Fruit fly (Drosophila melanogaster) whole organism, prepupa: ENCODE data around the gene CG44195.

ENCODE experiments used
- CG11294 ChIP-seq: fragments of 200-800 bp; sonication (Bioruptor generic); IDR thresholded peaks from 2 replicates; pipeline ENCODE4 v1.3.6; 2022; ENCODE audit warnings: missing biosample characterization, missing genetic modification characterization
- CG11762 ChIP-seq: fragments of 200-800 bp; sonication (Bioruptor generic); optimal IDR thresholded peaks from 3 replicates; lab custom pipeline; 2016; ENCODE audit warnings: missing biosample characterization, missing genetic modification characterization; ENCODE audit not compliant: insufficient read depth
- CG15336 ChIP-seq: fragments of 200-800 bp; sonication (Bioruptor generic); IDR thresholded peaks from 2 replicates; pipeline ENCODE4 v1.3.6; 2022; ENCODE audit warnings: missing biosample characterization, missing genetic modification characterization
- CG1621 ChIP-seq: fragments of 200-800 bp; sonication (Bioruptor generic); optimal IDR thresholded peaks from 3 replicates; lab custom pipeline; 2018; ENCODE audit warnings: missing biosample characterization, mild to moderate bottlenecking, missing genetic modification characterization
- CG31627 ChIP-seq: fragments of 200-800 bp; sonication (Bioruptor generic); optimal IDR thresholded peaks from 3 replicates; lab custom pipeline; 2016; ENCODE audit warnings: missing biosample characterization, missing genetic modification characterization
- CG3919 ChIP-seq: fragments of 200-800 bp; sonication (Bioruptor generic); optimal IDR thresholded peaks from 3 replicates; lab custom pipeline; 2016; ENCODE audit warnings: missing biosample characterization, missing genetic modification characterization
- CG4318 ChIP-seq: fragments of 200-800 bp; sonication (Bioruptor generic); optimal IDR thresholded peaks from 3 replicates; lab custom pipeline; 2017; ENCODE audit warnings: missing biosample characterization, mild to moderate bottlenecking, missing genetic modification characterization
- CG6163 ChIP-seq: fragments of 200-800 bp; sonication (Bioruptor generic); IDR thresholded peaks from 3 replicates; pipeline ENCODE4 v1.3.6; 2022; ENCODE audit warnings: missing biosample characterization, missing genetic modification characterization
- CG6276 ChIP-seq: fragments of 200-800 bp; sonication (Bioruptor generic); optimal IDR thresholded peaks from 2 replicates; lab custom pipeline; 2017; ENCODE audit warnings: missing biosample characterization, mild to moderate bottlenecking, missing genetic modification characterization
- CG6808 ChIP-seq: fragments of 200-800 bp; sonication (Bioruptor generic); optimal IDR thresholded peaks from 3 replicates; lab custom pipeline; 2017; ENCODE audit warnings: missing biosample characterization, missing genetic modification characterization, mild to moderate bottlenecking, moderate library complexity, missing genetic modification reagents
- CG6854 ChIP-seq: fragments of 200-800 bp; sonication (Bioruptor generic); optimal IDR thresholded peaks from 2 replicates; lab custom pipeline; 2017; ENCODE audit warnings: missing biosample characterization, mild to moderate bottlenecking, missing genetic modification characterization
- CG8632 ChIP-seq: fragments of 200-800 bp; sonication (Bioruptor generic); optimal IDR thresholded peaks from 3 replicates; lab custom pipeline; 2016; ENCODE audit warnings: missing biosample characterization, missing genetic modification characterization
- CG9139 ChIP-seq: fragments of 200-800 bp; sonication (Bioruptor generic); optimal IDR thresholded peaks from 3 replicates; lab custom pipeline; 2017; ENCODE audit warnings: missing biosample characterization, mild to moderate bottlenecking, missing genetic modification characterization
- Ets21C ChIP-seq: fragments of 200-800 bp; sonication (Bioruptor generic); optimal IDR thresholded peaks from 3 replicates; lab custom pipeline; 2016; ENCODE audit warnings: missing biosample characterization, missing genetic modification characterization
- Hr38 ChIP-seq: sonication (Bioruptor generic); optimal IDR thresholded peaks from 2 replicates; lab custom pipeline; 2016; ENCODE audit warnings: missing biosample characterization, missing genetic modification characterization
- Hr39 ChIP-seq: fragments of 200-800 bp; sonication (Bioruptor generic); optimal IDR thresholded peaks from 2 replicates; lab custom pipeline; 2016; ENCODE audit warnings: missing biosample characterization, missing genetic modification characterization
- Lpt ChIP-seq: fragments of 200-800 bp; sonication (Bioruptor generic); optimal IDR thresholded peaks from 3 replicates; lab custom pipeline; 2016; ENCODE audit warnings: missing biosample characterization, missing genetic modification characterization
- Met ChIP-seq: fragments of 200-800 bp; sonication (Bioruptor generic); optimal IDR thresholded peaks from 3 replicates; lab custom pipeline; 2016; ENCODE audit warnings: missing biosample characterization, missing genetic modification characterization
- Smox ChIP-seq: fragments of 200-800 bp; sonication (Bioruptor generic); optimal IDR thresholded peaks from 3 replicates; lab custom pipeline; 2016; ENCODE audit warnings: missing biosample characterization, missing genetic modification characterization
- Sox14 ChIP-seq: fragments of 200-800 bp; sonication (Bioruptor generic); optimal IDR thresholded peaks from 3 replicates; lab custom pipeline; 2016; ENCODE audit warnings: missing biosample characterization, missing genetic modification characterization
- Sox15 ChIP-seq: fragments of 200-800 bp; sonication (Bioruptor generic); optimal IDR thresholded peaks from 3 replicates; lab custom pipeline; 2016; ENCODE audit warnings: missing biosample characterization, missing genetic modification characterization
- achi ChIP-seq: fragments of 200-800 bp; sonication (Bioruptor generic); optimal IDR thresholded peaks from 3 replicates; lab custom pipeline; 2016; ENCODE audit warnings: missing biosample characterization, missing genetic modification characterization
- acj6 ChIP-seq: fragments of 200-800 bp; sonication (Bioruptor generic); optimal IDR thresholded peaks from 3 replicates; lab custom pipeline; 2016; ENCODE audit warnings: missing biosample characterization, missing genetic modification characterization
- cyc ChIP-seq: fragments of 200-800 bp; sonication (Bioruptor generic); optimal IDR thresholded peaks from 3 replicates; lab custom pipeline; 2016; ENCODE audit warnings: missing biosample characterization, missing genetic modification characterization
- dac ChIP-seq: fragments of 200-800 bp; sonication (Bioruptor generic); optimal IDR thresholded peaks from 2 replicates; lab custom pipeline; 2017; ENCODE audit warnings: missing biosample characterization, mild to moderate bottlenecking, missing genetic modification characterization
- dsx ChIP-seq: fragments of 200-800 bp; optimal IDR thresholded peaks from 3 replicates; lab custom pipeline; 2019; ENCODE audit warnings: missing biosample characterization, mild to moderate bottlenecking, missing genetic modification characterization, moderate library complexity; ENCODE audit not compliant: poor library complexity, severe bottlenecking
- eg ChIP-seq: fragments of 200-800 bp; sonication (Bioruptor generic); IDR thresholded peaks from 3 replicates; pipeline ENCODE4 v1.3.6; 2022; ENCODE audit warnings: missing biosample characterization, missing genetic modification characterization
- esn ChIP-seq: fragments of 200-800 bp; sonication (Bioruptor generic); optimal IDR thresholded peaks from 2 replicates; lab custom pipeline; 2016; ENCODE audit warnings: missing biosample characterization, mild to moderate bottlenecking, missing genetic modification characterization, moderate library complexity
- fd59A ChIP-seq: fragments of 200-800 bp; sonication (Bioruptor generic); optimal IDR thresholded peaks from 2 replicates; lab custom pipeline; 2017; ENCODE audit warnings: missing biosample characterization, mild to moderate bottlenecking, missing genetic modification characterization, missing genetic modification reagents
- fkh ChIP-seq: fragments of 200-800 bp; sonication (Bioruptor generic); optimal IDR thresholded peaks from 3 replicates; lab custom pipeline; 2017; ENCODE audit warnings: missing biosample characterization, mild to moderate bottlenecking, missing genetic modification characterization, moderate library complexity
- lz ChIP-seq: fragments of 200-800 bp; sonication (Bioruptor generic); optimal IDR thresholded peaks from 3 replicates; lab custom pipeline; 2016; ENCODE audit warnings: missing biosample characterization, missing genetic modification characterization
- pdm3 ChIP-seq: fragments of 200-800 bp; sonication (Bioruptor generic); optimal IDR thresholded peaks from 3 replicates; lab custom pipeline; 2016; ENCODE audit warnings: missing biosample characterization, missing genetic modification characterization
- spab ChIP-seq: fragments of 200-800 bp; sonication (Bioruptor generic); optimal IDR thresholded peaks from 2 replicates; lab custom pipeline; 2017; ENCODE audit warnings: missing biosample characterization, mild to moderate bottlenecking, missing genetic modification characterization, missing genetic modification reagents
- ss ChIP-seq, 2 experiments: fragments of 200-800 bp; sonication (Bioruptor generic); optimal IDR thresholded peaks; 2 replicates in 1 of 2; 3 replicates in 1 of 2; lab custom pipeline; 2017 to 2018; ENCODE audit warnings: mild to moderate bottlenecking in 2 of 2, missing biosample characterization in 2 of 2, missing genetic modification characterization in 2 of 2, moderate library complexity in 1 of 2
- svp ChIP-seq: fragments of 200-800 bp; sonication (Bioruptor generic); peaks from one replicate; lab custom pipeline; 2016; ENCODE audit warnings: missing biosample characterization, missing genetic modification characterization

CG44195 gene

dm6 chr3L:7714301-7714946 is 19.0 kb upstream of the CG44195 start:
- peak in 1 of 2 experiments; percentile 19 for TF ChIP-seq ss (GFP tag; optimal IDR thresholded peaks at IDR 0.05; lab: Kevin White, UChicago)
- no peak for TF ChIP-seq dsx (GFP tag; lab: Kevin White, UChicago)
- peak; percentile 26 for TF ChIP-seq fkh
- TF ChIP-seq, all 60 proteins: peak for 2

dm6 chr3L:7713378-7713777 is 17.9 kb upstream of the CG44195 start:
- TF ChIP-seq cyc (GFP tag; lab: Kevin White, UChicago): no peak
- no peak for TF ChIP-seq lz (GFP tag; lab: Kevin White, UChicago)
- TF ChIP-seq Lpt (GFP tag; lab: Kevin White, UChicago): no peak
- no peak for TF ChIP-seq CG6854
- TF ChIP-seq Hr39 (GFP tag; lab: Kevin White, UChicago): no peak
- no peak for TF ChIP-seq dac (GFP tag; lab: Kevin White, UChicago)
- TF ChIP-seq CG3919 (GFP tag; lab: Kevin White, UChicago): no peak
- TF ChIP-seq acj6: no peak
- no peak for TF ChIP-seq CG4318 (GFP tag; lab: Kevin White, UChicago)
- no peak for TF ChIP-seq svp (GFP tag; lab: Kevin White, UChicago)
- no peak for TF ChIP-seq pdm3
- TF ChIP-seq Met: no peak
- TF ChIP-seq Hr38 (GFP tag; lab: Kevin White, UChicago): no peak
- no peak for TF ChIP-seq fd59A (GFP tag; lab: Kevin White, UChicago)
- no peak for TF ChIP-seq CG11762 (GFP tag; lab: Kevin White, UChicago)
- TF ChIP-seq achi (GFP tag; lab: Kevin White, UChicago): no peak
- no peak for TF ChIP-seq Sox14
- TF ChIP-seq Smox (GFP tag; lab: Kevin White, UChicago): no peak

- no peak for TF ChIP-seq esn (GFP tag; lab: Kevin White, UChicago)
Measured at dm6 chr3L:7654048-7654961, 41.1 kb downstream of the CG44195 start, which contains the start of gene CG7492. Gene CG7492 (minus strand): TSS chr3L:7654752.

dm6 chr3L:7650968-7651367 is 44.5 kb downstream of the CG44195 start, which contains the start of gene PGRP-SD:
Gene PGRP-SD (plus strand): TSS chr3L:7651180.
- TF ChIP-seq esn (GFP tag; lab: Kevin White, UChicago) (no peak), svp (GFP tag; lab: Kevin White, UChicago) (peak; percentile 99), CG8632 (GFP tag; lab: Kevin White, UChicago) (no peak), CG9139 (no peak), eg (no peak)

dm6 chr3L:7650248-7650647 is 45.2 kb downstream of the CG44195 start, which contains the start of gene CG32373:
Gene CG32373 (plus strand): TSS chr3L:7650548.
- no peak for TF ChIP-seq CG11294 (GFP tag; lab: Robert Waterston, UW)
- no peak for TF ChIP-seq CG6808
- TF ChIP-seq Smox (GFP tag; lab: Kevin White, UChicago): no peak
- TF ChIP-seq CG6163 (GFP tag; lab: Robert Waterston, UW): no peak
- no peak for TF ChIP-seq CG1621 (tag; lab: Kevin White, UChicago)
- TF ChIP-seq dac (GFP tag; lab: Kevin White, UChicago): no peak
- no peak for TF ChIP-seq lz (GFP tag; lab: Kevin White, UChicago)
- no peak for TF ChIP-seq Sox15 (GFP tag; lab: Kevin White, UChicago)
- TF ChIP-seq CG6276 (GFP tag; lab: Kevin White, UChicago): no peak
- no peak for TF ChIP-seq spab (GFP tag; lab: Kevin White, UChicago)
- TF ChIP-seq CG9139: no peak
- TF ChIP-seq Ets21C (GFP tag; lab: Kevin White, UChicago): no peak
- no peak for TF ChIP-seq CG15336 (GFP tag; lab: Robert Waterston, UW)
- TF ChIP-seq CG8632 (GFP tag; lab: Kevin White, UChicago): no peak
- TF ChIP-seq CG31627 (GFP tag; lab: Kevin White, UChicago): no peak
